Worm (Caenorhabditis elegans) whole organism, L1 larva: ENCODE data around the gene try-10.

Experiments
- blmp-1 ChIP-seq: fragments of 150-350 bp; optimal IDR thresholded peaks from 2 replicates; lab custom pipeline; 2014; ENCODE audit warnings: missing biosample characterization, missing genetic modification characterization
- ces-1 ChIP-seq: fragments of 150-350 bp; optimal IDR thresholded peaks from 2 replicates; lab custom pipeline; 2014; ENCODE audit warnings: missing biosample characterization, missing genetic modification reagents, missing genetic modification characterization
- mep-1 ChIP-seq: fragments of 150-350 bp; optimal IDR thresholded peaks from 2 replicates; lab custom pipeline; 2014; ENCODE audit warnings: missing biosample characterization, missing genetic modification characterization
- nhr-11 ChIP-seq: fragments of 150-350 bp; optimal IDR thresholded peaks from 2 replicates; lab custom pipeline; 2014; ENCODE audit warnings: missing biosample characterization, missing genetic modification characterization
- unc-98 ChIP-seq: fragments of 200-800 bp; sonication (Bioruptor generic); IDR thresholded peaks from 2 replicates; pipeline ENCODE4 v1.3.6; 2022; ENCODE audit warnings: missing genetic modification characterization, missing compliant biosample characterization
- ztf-11 ChIP-seq, 2 experiments: sonication (generic microtip); optimal IDR thresholded peaks; 2 replicates each; lab custom pipeline; 2016 to 2017; ENCODE audit warnings: missing genetic modification characterization in 2 of 2, missing biosample characterization in 1 of 2, missing compliant biosample characterization in 1 of 2

ce11 chrV:13045017-13045416 lies 32.0 kb upstream of the try-10 start:
- no peak for TF ChIP-seq nhr-11 (tag; lab: Kevin White, UChicago)
- TF ChIP-seq mep-1 (tag; lab: Kevin White, UChicago), result no peak
- no peak for TF ChIP-seq blmp-1
- TF ChIP-seq unc-98 (GFP tag; lab: Robert Waterston, UW), result no peak
- no peak for TF ChIP-seq ztf-11 (tag; optimal IDR thresholded peaks at IDR 0.05; lab: Kevin White, UChicago)
- no peak for TF ChIP-seq ces-1 (GFP tag; lab: Kevin White, UChicago)
